Fruit fly (Drosophila melanogaster) whole organism, embryonic: Measurements from ENCODE around the gene CG32313.

Source experiments
- Aef1 ChIP-seq: fragments of 200-800 bp; sonication (Bioruptor generic); IDR thresholded peaks from 3 replicates; pipeline ENCODE4 v1.3.6; 2022; ENCODE audit warnings: missing biosample characterization, missing genetic modification characterization
- B-H1 ChIP-seq: fragments of 200-800 bp; sonication (Bioruptor generic); IDR thresholded peaks from 3 replicates; pipeline ENCODE4 v1.3.6; 2022; ENCODE audit warnings: missing biosample characterization, missing genetic modification characterization
- CG10274 ChIP-seq: fragments of 200-800 bp; sonication (Bioruptor generic); optimal IDR thresholded peaks from 3 replicates; lab custom pipeline; 2017; ENCODE audit warnings: missing biosample characterization, mild to moderate bottlenecking, missing genetic modification characterization
- CG10565 ChIP-seq: fragments of 200-800 bp; sonication (Bioruptor generic); optimal IDR thresholded peaks from 3 replicates; lab custom pipeline; 2016; ENCODE audit warnings: missing biosample characterization, mild to moderate bottlenecking, missing genetic modification characterization
- CG11456 ChIP-seq: fragments of 200-800 bp; sonication (Bioruptor generic); IDR thresholded peaks from 3 replicates; pipeline ENCODE4 v1.3.6; 2022; ENCODE audit warnings: missing biosample characterization, missing genetic modification characterization
- CG11560 ChIP-seq: fragments of 200-800 bp; sonication (Bioruptor generic); IDR thresholded peaks from 3 replicates; pipeline ENCODE4 v1.3.6; 2022; ENCODE audit warnings: missing biosample characterization, missing genetic modification characterization
- CG12659 ChIP-seq: fragments of 200-800 bp; sonication (Bioruptor generic); optimal IDR thresholded peaks from 3 replicates; lab custom pipeline; 2017; ENCODE audit warnings: mild to moderate bottlenecking, missing biosample characterization, missing genetic modification reagents, missing genetic modification characterization
- CG13123 ChIP-seq: fragments of 200-800 bp; sonication (Bioruptor generic); optimal IDR thresholded peaks from 2 replicates; lab custom pipeline; 2016; ENCODE audit warnings: missing biosample characterization, missing genetic modification characterization
- CG13296 ChIP-seq: fragments of 200-800 bp; sonication (Bioruptor generic); optimal IDR thresholded peaks from 3 replicates; lab custom pipeline; 2018; ENCODE audit warnings: missing biosample characterization, mild to moderate bottlenecking, missing genetic modification characterization
- CG14441 ChIP-seq: fragments of 200-800 bp; sonication (Bioruptor generic); IDR thresholded peaks from 2 replicates; pipeline ENCODE4 v1.3.6; 2022; ENCODE audit warnings: missing biosample characterization, missing genetic modification characterization
- CG15269 ChIP-seq: fragments of 200-800 bp; sonication (Bioruptor generic); optimal IDR thresholded peaks from 2 replicates; lab custom pipeline; 2018; ENCODE audit warnings: missing biosample characterization, mild to moderate bottlenecking, missing genetic modification characterization, moderate library complexity
- CG17361 ChIP-seq: fragments of 200-800 bp; sonication (Bioruptor generic); IDR thresholded peaks from 3 replicates; pipeline ENCODE4 v1.3.6; 2022; ENCODE audit warnings: missing biosample characterization, missing genetic modification characterization
- CG17568 ChIP-seq: fragments of 200-800 bp; sonication (Bioruptor generic); optimal IDR thresholded peaks from 2 replicates; lab custom pipeline; 2018; ENCODE audit warnings: missing biosample characterization, mild to moderate bottlenecking, missing genetic modification characterization, moderate library complexity
- CG1832 ChIP-seq: fragments of 200-800 bp; sonication (Bioruptor generic); optimal IDR thresholded peaks from 2 replicates; lab custom pipeline; 2017; ENCODE audit warnings: missing biosample characterization, mild to moderate bottlenecking, missing genetic modification characterization, inconsistent platforms
- CG18476 ChIP-seq: fragments of 200-800 bp; sonication (Bioruptor generic); optimal IDR thresholded peaks from 2 replicates; lab custom pipeline; 2016; ENCODE audit warnings: missing biosample characterization, mild to moderate bottlenecking, missing genetic modification characterization
- CG2116 ChIP-seq: fragments of 200-800 bp; sonication (Bioruptor generic); optimal IDR thresholded peaks from 3 replicates; lab custom pipeline; 2018; ENCODE audit warnings: missing biosample characterization, mild to moderate bottlenecking, missing genetic modification characterization
- CG2129 ChIP-seq: fragments of 200-800 bp; sonication (Bioruptor generic); IDR thresholded peaks from 2 replicates; pipeline ENCODE4 v1.3.6; 2022; ENCODE audit warnings: missing biosample characterization, missing genetic modification characterization; ENCODE audit not compliant: partially characterized antibody
- CG31365 ChIP-seq: fragments of 200-800 bp; sonication (Bioruptor generic); optimal IDR thresholded peaks from 2 replicates; lab custom pipeline; 2018; ENCODE audit warnings: missing biosample characterization, mild to moderate bottlenecking, missing genetic modification characterization
- CG33213 ChIP-seq: fragments of 200-800 bp; sonication (Bioruptor generic); optimal IDR thresholded peaks from 3 replicates; lab custom pipeline; 2016; ENCODE audit warnings: missing biosample characterization, missing genetic modification characterization
- CG3995 ChIP-seq: fragments of 200-800 bp; sonication (Bioruptor generic); optimal IDR thresholded peaks from 3 replicates; lab custom pipeline; 2016; ENCODE audit warnings: missing biosample characterization, missing genetic modification characterization
- CG4707 ChIP-seq: fragments of 200-800 bp; sonication (Bioruptor generic); optimal IDR thresholded peaks from 2 replicates; lab custom pipeline; 2018; ENCODE audit warnings: missing biosample characterization, mild to moderate bottlenecking, missing genetic modification characterization, moderate library complexity
- Chrac-16 ChIP-seq: fragments of 200-800 bp; sonication (Bioruptor generic); optimal IDR thresholded peaks from 3 replicates; lab custom pipeline; 2016; ENCODE audit warnings: missing biosample characterization, missing genetic modification characterization
- Dek ChIP-seq: fragments of 200-800 bp; sonication (Bioruptor generic); optimal IDR thresholded peaks from 3 replicates; lab custom pipeline; 2019; ENCODE audit warnings: missing biosample characterization, mild to moderate bottlenecking, missing genetic modification characterization, moderate library complexity
- Dip2 ChIP-seq: fragments of 200-800 bp; sonication (Bioruptor generic); IDR thresholded peaks from 2 replicates; pipeline ENCODE4 v1.3.6; 2022; ENCODE audit warnings: missing biosample characterization, missing genetic modification characterization
- Hand ChIP-seq: fragments of 200-800 bp; sonication (Bioruptor generic); optimal IDR thresholded peaks from 2 replicates; lab custom pipeline; 2017; ENCODE audit warnings: mild to moderate bottlenecking, missing biosample characterization, missing genetic modification reagents, missing genetic modification characterization
- Meics ChIP-seq: fragments of 200-800 bp; sonication (Bioruptor generic); optimal IDR thresholded peaks from 2 replicates; lab custom pipeline; 2017; ENCODE audit warnings: missing biosample characterization, mild to moderate bottlenecking, missing genetic modification characterization
- Pdp1 ChIP-seq, 2 experiments: fragments of 200-800 bp; sonication (Bioruptor generic); optimal IDR thresholded peaks; 3 replicates each; lab custom pipeline; 2016; ENCODE audit warnings: missing biosample characterization in 2 of 2, missing genetic modification characterization in 2 of 2, mild to moderate bottlenecking in 1 of 2, moderate library complexity in 1 of 2
- Scr ChIP-seq: fragments of 200-800 bp; sonication (Bioruptor generic); IDR thresholded peaks from 2 replicates; pipeline ENCODE4 v1.3.6; 2022; ENCODE audit warnings: missing biosample characterization, missing genetic modification characterization; ENCODE audit not compliant: partially characterized antibody
- Taf1 ChIP-seq: fragments of 200-800 bp; sonication (Bioruptor generic); IDR thresholded peaks from 2 replicates; pipeline ENCODE4 v1.3.6; 2022; ENCODE audit warnings: missing biosample characterization, missing genetic modification characterization
- ap ChIP-seq: fragments of 200-800 bp; sonication (Bioruptor generic); IDR thresholded peaks from 2 replicates; pipeline ENCODE4 v1.3.6; 2022; ENCODE audit warnings: missing biosample characterization, missing genetic modification characterization
- bigmax ChIP-seq: fragments of 200-800 bp; sonication (Bioruptor generic); optimal IDR thresholded peaks from 2 replicates; lab custom pipeline; 2018; ENCODE audit warnings: missing biosample characterization, mild to moderate bottlenecking, missing genetic modification characterization
- cad ChIP-seq: fragments of >200 bp; optimal IDR thresholded peaks from 2 replicates; lab custom pipeline; 2017; ENCODE audit warnings: missing biosample characterization, missing genetic modification characterization
- chm ChIP-seq: fragments of 200-800 bp; sonication (Bioruptor generic); IDR thresholded peaks from 2 replicates; pipeline ENCODE4 v1.3.6; 2022; ENCODE audit warnings: missing biosample characterization, missing genetic modification characterization
- crol ChIP-seq: fragments of 200-800 bp; sonication (Bioruptor generic); IDR thresholded peaks from 2 replicates; pipeline ENCODE4 v1.3.6; 2022; ENCODE audit warnings: missing biosample characterization, missing genetic modification characterization
- dmrt99B ChIP-seq: fragments of 200-800 bp; sonication (Bioruptor generic); optimal IDR thresholded peaks from 2 replicates; lab custom pipeline; 2018; ENCODE audit warnings: missing biosample characterization, mild to moderate bottlenecking, missing genetic modification characterization, moderate library complexity
- hth ChIP-seq: fragments of >200 bp; optimal IDR thresholded peaks from 2 replicates; lab custom pipeline; 2017; ENCODE audit warnings: inconsistent platforms
- lilli ChIP-seq: fragments of 200-800 bp; sonication (Bioruptor generic); optimal IDR thresholded peaks from 3 replicates; lab custom pipeline; 2016; ENCODE audit warnings: missing biosample characterization, missing genetic modification characterization
- lov ChIP-seq, 2 experiments: fragments of 200-800 bp in 1 of 2; fragments of >200 bp in 1 of 2; sonication (Bioruptor generic) in 1 of 2; IDR thresholded peaks in 1 of 2; optimal IDR thresholded peaks in 1 of 2; 2 replicates in 1 of 2; 3 replicates in 1 of 2; pipeline versions ENCODE4 v1.3.6 to Lab custom; 2017 to 2022; ENCODE audit warnings: missing biosample characterization in 1 of 2, missing genetic modification characterization in 1 of 2
- nau ChIP-seq: fragments of 200-800 bp; sonication (Bioruptor generic); optimal IDR thresholded peaks from 3 replicates; lab custom pipeline; 2017; ENCODE audit warnings: missing biosample characterization, mild to moderate bottlenecking, missing genetic modification characterization, missing genetic modification reagents
- oc ChIP-seq: fragments of 200-800 bp; sonication (Bioruptor generic); optimal IDR thresholded peaks from 2 replicates; lab custom pipeline; 2018; ENCODE audit warnings: missing biosample characterization, mild to moderate bottlenecking, missing genetic modification characterization, moderate library complexity
- pan ChIP-seq, 4 experiments: fragments of >200 bp in 3 of 4; fragments of 200-800 bp in 1 of 4; sonication (Bioruptor generic) in 1 of 4; optimal IDR thresholded peaks in 3 of 4; IDR thresholded peaks in 1 of 4; 2 replicates each; pipeline versions ENCODE4 v1.3.6 to Lab custom; 2017 to 2022; ENCODE audit warnings: missing biosample characterization in 2 of 4, missing genetic modification characterization in 2 of 4, mixed read lengths in 1 of 4
- phol ChIP-seq: fragments of 200-800 bp; sonication (Bioruptor generic); optimal IDR thresholded peaks from 3 replicates; lab custom pipeline; 2018; ENCODE audit warnings: missing biosample characterization, mild to moderate bottlenecking, missing genetic modification characterization, moderate library complexity
- sc ChIP-seq, 3 experiments: fragments of >200 bp in 2 of 3; fragments of 200-800 bp in 1 of 3; sonication (Bioruptor generic) in 1 of 3; optimal IDR thresholded peaks; 2 replicates in 2 of 3; 3 replicates in 1 of 3; lab custom pipeline; 2017; ENCODE audit warnings: mild to moderate bottlenecking in 1 of 3, missing biosample characterization in 1 of 3, missing genetic modification characterization in 1 of 3, missing genetic modification reagents in 1 of 3
- sd ChIP-seq: fragments of 200-800 bp; sonication (Bioruptor generic); optimal IDR thresholded peaks from 3 replicates; lab custom pipeline; 2018; ENCODE audit warnings: missing biosample characterization, mild to moderate bottlenecking, missing genetic modification characterization, moderate library complexity
- sens ChIP-seq: fragments of 200-800 bp; sonication (Bioruptor generic); peaks from one replicate; lab custom pipeline; 2016; ENCODE audit warnings: missing biosample characterization, missing genetic modification characterization
- sim ChIP-seq: fragments of 200-800 bp; sonication (Bioruptor generic); IDR thresholded peaks from 2 replicates; pipeline ENCODE4 v1.3.6; 2022; ENCODE audit warnings: missing biosample characterization, missing genetic modification characterization
- tin ChIP-seq: fragments of 200-800 bp; sonication (Bioruptor generic); optimal IDR thresholded peaks from 3 replicates; lab custom pipeline; 2016; ENCODE audit warnings: missing biosample characterization, missing genetic modification characterization
- zf30C ChIP-seq: fragments of 200-800 bp; sonication (Bioruptor generic); optimal IDR thresholded peaks from 3 replicates; lab custom pipeline; 2018; ENCODE audit warnings: missing biosample characterization, mild to moderate bottlenecking, missing genetic modification characterization

CG32313 gene

dm6 chr3L:1533699-1534431, 11.7 kb downstream of the CG32313 start, which contains the start of gene Iml1 (continued):
- TF ChIP-seq CG10565 (GFP tag; lab: Kevin White, UChicago) (no peak), Dek (tag; lab: Kevin White, UChicago) (no peak), Chrac-16 (GFP tag; lab: Kevin White, UChicago) (peak; percentile 10), phol (peak; percentile 52), Hand (no peak), CG15269 (tag; lab: Kevin White, UChicago) (no peak), CG4707 (no peak), CG13123 (GFP tag; lab: Kevin White, UChicago) (no peak), pan (optimal IDR thresholded peaks at IDR 0.05; lab: Kevin White, UChicago) (no peak), pan (GFP tag; optimal IDR thresholded peaks at IDR 0.05 in 1 of 2, IDR thresholded peaks at IDR 0.05 in 1 of 2) (peak in 1 of 2 experiments; percentile 53), CG1832 (GFP tag; lab: Kevin White, UChicago) (no peak), CG11456 (peak; percentile 72), sens (no peak), CG17568 (GFP tag; lab: Kevin White, UChicago) (no peak), CG11560 (peak; percentile 21; the same call in 1 of the 3 replicates), sc (optimal IDR thresholded peaks at IDR 0.05; lab: Kevin White, UChicago) (no peak), sc (GFP tag; optimal IDR thresholded peaks at IDR 0.05; lab: Kevin White, UChicago) (no peak), chm (GFP tag; lab: Robert Waterston, UW) (no peak), bigmax (GFP tag; lab: Kevin White, UChicago) (no peak), lilli (GFP tag; lab: Kevin White, UChicago) (no peak), CG2129 (no peak), Aef1 (GFP tag; lab: Robert Waterston, UW) (peak; percentile 53; the same call in 2 of the 3 replicates), dmrt99B (no peak), CG12659 (GFP tag; lab: Kevin White, UChicago) (peak; percentile 30), CG2116 (GFP tag; lab: Kevin White, UChicago) (peak; percentile 44), nau (no peak), sd (tag; lab: Kevin White, UChicago) (no peak), sim (GFP tag; lab: Robert Waterston, UW) (no peak), CG31365 (tag; lab: Kevin White, UChicago) (no peak), CG18476 (GFP tag; lab: Kevin White, UChicago) (no peak), CG10274 (no peak), Taf1 (GFP tag; lab: Robert Waterston, UW) (0 out of 2 replicates have a peak, but pooled peaks have one; percentile 17), CG33213 (GFP tag; lab: Kevin White, UChicago) (no peak), CG17361 (GFP tag; lab: Robert Waterston, UW) (no peak; the same call in 2 of the 3 replicates), oc (tag; lab: Kevin White, UChicago) (no peak), crol (no peak), Pdp1 (GFP tag; optimal IDR thresholded peaks at IDR 0.05; lab: Kevin White, UChicago) (peak; percentile 33 to 84), CG14441 (GFP tag; lab: Robert Waterston, UW) (peak; percentile 60), lov (optimal IDR thresholded peaks at IDR 0.05; lab: Kevin White, UChicago) (no peak), lov (GFP tag; IDR thresholded peaks at IDR 0.05; lab: Robert Waterston, UW) (no peak), ap (GFP tag; lab: Robert Waterston, UW) (peak; percentile 21; the same call in 1 of the 2 replicates), CG13296 (GFP tag; lab: Kevin White, UChicago) (no peak), cad (GFP tag; lab: Kevin White, UChicago) (no peak), Meics (GFP tag; lab: Kevin White, UChicago) (peak; percentile 100), B-H1 (GFP tag; lab: Robert Waterston, UW) (no peak; the same call in 2 of the 3 replicates), Scr (no peak), hth (no peak), tin (GFP tag; lab: Kevin White, UChicago) (peak; percentile 28), Dip2 (no peak), CG3995 (peak; percentile 71), zf30C (GFP tag; lab: Kevin White, UChicago) (no peak)
